Fruit fly (Drosophila melanogaster) whole organism, adult: ENCODE data around the gene Atg12.

Experiments used
- CG11617 ChIP-seq: fragments of 200-800 bp; sonication (Bioruptor generic); optimal IDR thresholded peaks from 2 replicates; lab custom pipeline; 2017; ENCODE audit warnings: mild to moderate bottlenecking, missing biosample characterization, missing genetic modification reagents, missing genetic modification characterization
- CG12768 ChIP-seq: fragments of 200-800 bp; sonication (Bioruptor generic); optimal IDR thresholded peaks from 2 replicates; lab custom pipeline; 2017; ENCODE audit warnings: missing biosample characterization, missing genetic modification characterization, mild to moderate bottlenecking, moderate library complexity, missing genetic modification reagents
- CG14711 ChIP-seq: fragments of 200-800 bp; sonication (Bioruptor generic); optimal IDR thresholded peaks from 2 replicates; lab custom pipeline; 2018; ENCODE audit warnings: missing biosample characterization, mild to moderate bottlenecking, missing genetic modification characterization, moderate library complexity
- CG1620 ChIP-seq: fragments of 200-800 bp; sonication (Bioruptor generic); optimal IDR thresholded peaks from 2 replicates; lab custom pipeline; 2016; ENCODE audit warnings: missing biosample characterization, missing genetic modification characterization
- CG33017 ChIP-seq: fragments of 200-800 bp; sonication (Bioruptor generic); optimal IDR thresholded peaks from 2 replicates; lab custom pipeline; 2018; ENCODE audit warnings: missing biosample characterization, mild to moderate bottlenecking, missing genetic modification characterization, moderate library complexity
- CG5204 ChIP-seq: fragments of 200-800 bp; sonication (Bioruptor generic); optimal IDR thresholded peaks from 2 replicates; lab custom pipeline; 2016; ENCODE audit warnings: missing biosample characterization, missing genetic modification characterization
- CG7045 ChIP-seq: fragments of 200-800 bp; sonication (Bioruptor generic); optimal IDR thresholded peaks from 2 replicates; lab custom pipeline; 2017; ENCODE audit warnings: missing biosample characterization, mild to moderate bottlenecking, missing genetic modification characterization
- CG7101 ChIP-seq: fragments of 200-800 bp; sonication (Bioruptor generic); optimal IDR thresholded peaks from 2 replicates; lab custom pipeline; 2018; ENCODE audit warnings: missing biosample characterization, mild to moderate bottlenecking, missing genetic modification characterization, moderate library complexity
- Clk ChIP-seq: fragments of 200-800 bp; sonication (Bioruptor generic); optimal IDR thresholded peaks from 2 replicates; lab custom pipeline; 2017; ENCODE audit warnings: missing biosample characterization, missing genetic modification characterization
- Crg-1 ChIP-seq: fragments of 200-800 bp; sonication (Bioruptor generic); optimal IDR thresholded peaks from 2 replicates; lab custom pipeline; 2016; ENCODE audit warnings: missing biosample characterization, missing genetic modification characterization
- Hr96 ChIP-seq: fragments of 200-800 bp; sonication (Bioruptor generic); optimal IDR thresholded peaks from 2 replicates; lab custom pipeline; 2016; ENCODE audit warnings: missing biosample characterization, missing genetic modification characterization
- Mnt ChIP-seq: fragments of 200-800 bp; sonication (Bioruptor generic); optimal IDR thresholded peaks from 2 replicates; lab custom pipeline; 2016; ENCODE audit warnings: missing biosample characterization, mild to moderate bottlenecking, missing genetic modification characterization
- bab1 ChIP-seq: fragments of 200-800 bp; sonication (Bioruptor generic); optimal IDR thresholded peaks from 3 replicates; lab custom pipeline; 2019; ENCODE audit warnings: missing biosample characterization, mild to moderate bottlenecking, missing genetic modification characterization, moderate library complexity
- cic ChIP-seq: fragments of 200-800 bp; sonication (Bioruptor generic); optimal IDR thresholded peaks from 2 replicates; lab custom pipeline; 2017; ENCODE audit warnings: missing biosample characterization, mild to moderate bottlenecking, missing genetic modification characterization, moderate library complexity
- cnc ChIP-seq, 2 experiments: fragments of >200 bp; optimal IDR thresholded peaks; 2 replicates each; lab custom pipeline; 2017
- kay ChIP-seq: fragments of 200-800 bp; sonication (Bioruptor generic); peaks from one replicate; lab custom pipeline; 2016; ENCODE audit warnings: missing biosample characterization, missing genetic modification characterization, borderline replicate concordance
- ovo ChIP-seq: fragments of 200-800 bp; sonication (Bioruptor generic); optimal IDR thresholded peaks from 2 replicates; lab custom pipeline; 2016; ENCODE audit warnings: missing biosample characterization, missing genetic modification characterization
- pad ChIP-seq: fragments of 200-800 bp; sonication (Bioruptor generic); optimal IDR thresholded peaks from 3 replicates; lab custom pipeline; 2017; ENCODE audit warnings: missing biosample characterization, missing genetic modification characterization, mild to moderate bottlenecking, moderate library complexity, missing genetic modification reagents
- tj ChIP-seq: fragments of 200-800 bp; sonication (Bioruptor generic); optimal IDR thresholded peaks from 3 replicates; lab custom pipeline; 2017; ENCODE audit warnings: missing biosample characterization, mild to moderate bottlenecking, missing genetic modification characterization, moderate library complexity
- toe ChIP-seq: fragments of 200-800 bp; sonication (Bioruptor generic); optimal IDR thresholded peaks from 2 replicates; lab custom pipeline; 2016; ENCODE audit warnings: missing biosample characterization, missing genetic modification characterization

The Atg12 gene

dm6 chr3L:12124975-12125374 is 11.8 kb upstream of the Atg12 start, which contains the start of gene yps:
yps (minus strand) TSS chr3L:12125150.
- TF ChIP-seq kay (GFP tag; lab: Kevin White, UChicago) (no peak), cic (peak; percentile 82), Crg-1 (GFP tag; lab: Kevin White, UChicago) (peak; percentile 96), Mnt (GFP tag; lab: Kevin White, UChicago) (peak; percentile 96), CG12768 (GFP tag; lab: Kevin White, UChicago) (peak; percentile 93), CG5204 (GFP tag; lab: Kevin White, UChicago) (no peak), bab1 (GFP tag; lab: Kevin White, UChicago) (peak; percentile 96), CG7045 (GFP tag; lab: Kevin White, UChicago) (peak; percentile 96), CG14711 (tag; lab: Kevin White, UChicago) (peak; percentile 85), CG33017 (tag; lab: Kevin White, UChicago) (peak; percentile 88), tj (GFP tag; lab: Kevin White, UChicago) (peak; percentile 76), cnc (optimal IDR thresholded peaks at IDR 0.05; lab: Kevin White, UChicago) (no peak), ovo (peak; percentile 93), CG1620 (peak; percentile 95), toe (no peak), CG7101 (tag; lab: Kevin White, UChicago) (peak; percentile 97), CG11617 (GFP tag; lab: Kevin White, UChicago) (peak; percentile 96), Clk (peak; percentile 80), Hr96 (GFP tag; lab: Kevin White, UChicago) (peak; percentile 93), pad (peak; percentile 88)

- no peak for TF ChIP-seq CG1620
- TF ChIP-seq Mnt (GFP tag; lab: Kevin White, UChicago) = no peak
- no peak for TF ChIP-seq Clk
- TF ChIP-seq CG14711 (tag; lab: Kevin White, UChicago) = no peak
- TF ChIP-seq CG33017 (tag; lab: Kevin White, UChicago) = no peak
- no peak for TF ChIP-seq cic
- no peak for TF ChIP-seq bab1 (GFP tag; lab: Kevin White, UChicago)
- no peak for TF ChIP-seq Crg-1 (GFP tag; lab: Kevin White, UChicago)
- TF ChIP-seq Hr96 (GFP tag; lab: Kevin White, UChicago) = no peak
These were observed 9.3 kb upstream of the Atg12 start, which contains the start of the genes Ir68b and CG34241 for dm6 chr3L:12127294-12128029. Ir68b (minus strand) TSS chr3L:12127394. CG34241 (plus strand) TSS chr3L:12127979.

- no peak for TF ChIP-seq bab1 (GFP tag; lab: Kevin White, UChicago)
- no peak for TF ChIP-seq CG14711 (tag; lab: Kevin White, UChicago)
- TF ChIP-seq pad = no peak
- TF ChIP-seq cic = no peak
- no peak for TF ChIP-seq tj (GFP tag; lab: Kevin White, UChicago)
- TF ChIP-seq toe = no peak
- no peak for TF ChIP-seq CG1620
- no peak for TF ChIP-seq CG5204 (GFP tag; lab: Kevin White, UChicago)
- TF ChIP-seq CG12768 (GFP tag; lab: Kevin White, UChicago) = no peak
- no peak for TF ChIP-seq ovo
- TF ChIP-seq kay (GFP tag; lab: Kevin White, UChicago) = no peak
- TF ChIP-seq CG33017 (tag; lab: Kevin White, UChicago) = no peak
- no peak for TF ChIP-seq Mnt (GFP tag; lab: Kevin White, UChicago)
- TF ChIP-seq Hr96 (GFP tag; lab: Kevin White, UChicago) = no peak
- TF ChIP-seq CG11617 (GFP tag; lab: Kevin White, UChicago) = no peak
These were observed 7.7 kb upstream of the Atg12 start, which contains the start of gene Lsp2 for dm6 chr3L:12129111-12129510. Lsp2 (plus strand) TSS chr3L:12129393.

DNA sequence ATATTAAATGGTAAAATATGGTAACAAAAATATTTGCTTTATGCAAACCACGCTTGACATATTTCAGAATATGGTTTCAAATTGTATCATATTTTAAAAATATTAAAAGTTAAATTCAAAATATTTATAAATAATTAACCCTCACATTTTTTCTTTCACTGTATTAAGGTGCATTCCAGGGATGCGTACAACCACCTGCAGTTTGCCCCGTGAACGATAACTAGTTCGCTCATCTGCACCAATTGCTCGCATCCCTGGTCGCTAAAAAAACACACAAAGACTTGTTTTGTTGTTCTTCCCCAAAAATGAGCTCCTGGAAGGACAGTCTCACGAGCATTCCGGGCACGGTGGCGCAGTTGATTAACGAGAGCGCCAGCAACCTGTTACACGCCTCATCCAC is 4.8 kb upstream of the Atg12 start, which contains the start of gene DEF8:
TSS of gene DEF8 (plus strand) at position 229 of the 400 bp plus-strand sequence.
- TF ChIP-seq CG5204 (GFP tag; lab: Kevin White, UChicago) = no peak
- peak; percentile 36 for TF ChIP-seq Crg-1 (GFP tag; lab: Kevin White, UChicago)
- peak; percentile 84 for TF ChIP-seq CG11617 (GFP tag; lab: Kevin White, UChicago)
- TF ChIP-seq CG7101 (tag; lab: Kevin White, UChicago) = peak; percentile 77
- TF ChIP-seq CG7045 (GFP tag; lab: Kevin White, UChicago) = peak; percentile 69
- peak; percentile 80 for TF ChIP-seq bab1 (GFP tag; lab: Kevin White, UChicago)
- no peak for TF ChIP-seq cnc (optimal IDR thresholded peaks at IDR 0.05; lab: Kevin White, UChicago)
- TF ChIP-seq cic = no peak
- TF ChIP-seq pad = peak; percentile 48
- TF ChIP-seq Mnt (GFP tag; lab: Kevin White, UChicago) = peak; percentile 60
- peak; percentile 71 for TF ChIP-seq toe
- peak; percentile 46 for TF ChIP-seq Clk
- peak; percentile 55 for TF ChIP-seq Hr96 (GFP tag; lab: Kevin White, UChicago)
- peak; percentile 60 for TF ChIP-seq CG12768 (GFP tag; lab: Kevin White, UChicago)
- peak; percentile 85 for TF ChIP-seq CG14711 (tag; lab: Kevin White, UChicago)
- TF ChIP-seq kay (GFP tag; lab: Kevin White, UChicago) = no peak
- peak; percentile 49 for TF ChIP-seq tj (GFP tag; lab: Kevin White, UChicago)
- TF ChIP-seq CG1620 = peak; percentile 71
- peak; percentile 47 for TF ChIP-seq ovo
- peak; percentile 63 for TF ChIP-seq CG33017 (tag; lab: Kevin White, UChicago)

DNA sequence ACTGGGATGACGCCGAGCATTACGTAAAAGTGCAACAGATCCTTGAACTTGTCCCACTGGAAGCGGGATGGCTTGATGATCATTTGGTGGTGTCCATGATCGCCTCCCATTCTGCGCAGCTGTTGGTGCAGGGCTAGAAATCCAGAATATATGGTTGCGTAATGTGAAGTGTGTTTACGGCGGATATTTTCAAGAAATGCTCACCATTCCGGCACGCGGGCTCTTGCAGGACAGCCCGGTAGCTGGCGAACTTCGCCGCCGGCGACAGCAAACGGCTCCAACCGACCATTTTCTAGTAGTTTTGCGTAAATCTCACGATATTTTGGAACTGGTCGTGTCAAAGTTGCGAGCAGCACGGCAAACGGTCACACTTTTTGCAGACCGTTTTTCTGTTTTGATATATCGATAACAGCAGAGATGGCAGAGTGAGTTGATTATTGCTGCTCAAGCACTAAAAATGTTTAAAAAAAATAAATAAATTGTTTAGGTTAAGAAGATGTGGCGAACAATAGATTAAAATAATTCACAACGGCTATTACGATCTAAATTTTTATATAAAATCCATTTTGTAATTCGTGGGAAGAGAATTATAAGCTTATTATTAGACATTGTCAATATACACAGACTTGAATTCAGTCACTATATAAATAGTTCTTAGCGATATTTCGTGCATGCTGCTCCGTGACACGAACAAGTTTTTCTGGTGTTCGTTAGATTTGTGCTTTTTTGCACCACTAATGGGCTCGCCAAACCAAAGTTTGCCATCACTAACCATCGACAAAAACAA is 1.5 kb downstream of the Atg12 start, which contains the start of the genes ND-SGDH and RhoGAP68F:
TSS of gene ND-SGDH (minus strand) at position 472 of the 787 bp plus-strand sequence.
TSS of gene RhoGAP68F (plus strand) at position 756 of the 787 bp plus-strand sequence.
- no peak for TF ChIP-seq cnc (optimal IDR thresholded peaks at IDR 0.05; lab: Kevin White, UChicago)
- peak; percentile 68 for TF ChIP-seq CG14711 (tag; lab: Kevin White, UChicago)
- TF ChIP-seq CG12768 (GFP tag; lab: Kevin White, UChicago) = peak; percentile 88
- TF ChIP-seq Clk = peak; percentile 85
- TF ChIP-seq toe = peak; percentile 94
- TF ChIP-seq Crg-1 (GFP tag; lab: Kevin White, UChicago) = peak; percentile 77
- peak; percentile 69 for TF ChIP-seq bab1 (GFP tag; lab: Kevin White, UChicago)
- peak; percentile 70 for TF ChIP-seq pad
- peak; percentile 90 for TF ChIP-seq tj (GFP tag; lab: Kevin White, UChicago)
- TF ChIP-seq CG5204 (GFP tag; lab: Kevin White, UChicago) = no peak
- peak; percentile 88 for TF ChIP-seq Hr96 (GFP tag; lab: Kevin White, UChicago)
- no peak for TF ChIP-seq kay (GFP tag; lab: Kevin White, UChicago)
- TF ChIP-seq CG7045 (GFP tag; lab: Kevin White, UChicago) = peak; percentile 87
- peak; percentile 83 for TF ChIP-seq CG7101 (tag; lab: Kevin White, UChicago)
- peak; percentile 85 for TF ChIP-seq CG1620
- TF ChIP-seq Mnt (GFP tag; lab: Kevin White, UChicago) = peak; percentile 73
- peak; percentile 85 for TF ChIP-seq CG11617 (GFP tag; lab: Kevin White, UChicago)
- TF ChIP-seq CG33017 (tag; lab: Kevin White, UChicago) = peak; percentile 73
- TF ChIP-seq ovo = peak; percentile 61
- TF ChIP-seq cic = peak; percentile 48
